Worm (Caenorhabditis elegans) whole organism, L1 larva: Measurements from ENCODE around the gene ska-3.

Experiments used
- C04F5.9 ChIP-seq: sonication (generic microtip); optimal IDR thresholded peaks from 2 replicates; lab custom pipeline; 2016; ENCODE audit warnings: missing genetic modification characterization, missing compliant biosample characterization
- C16A3.4 ChIP-seq: fragments of 150-350 bp; optimal IDR thresholded peaks from 2 replicates; lab custom pipeline; 2014; ENCODE audit warnings: missing biosample characterization, missing genetic modification characterization
- F16B12.6 ChIP-seq: fragments of 150-350 bp; optimal IDR thresholded peaks from 2 replicates; lab custom pipeline; 2014; ENCODE audit warnings: missing biosample characterization, missing genetic modification characterization
- Y116A8C.19 ChIP-seq: sonication (generic microtip); optimal IDR thresholded peaks from 2 replicates; lab custom pipeline; 2016; ENCODE audit warnings: missing compliant biosample characterization, missing genetic modification characterization, borderline replicate concordance
- aly-2 ChIP-seq: fragments of 150-350 bp; optimal IDR thresholded peaks from 2 replicates; lab custom pipeline; 2014; ENCODE audit warnings: missing biosample characterization, missing genetic modification characterization
- blmp-1 ChIP-seq: fragments of 150-350 bp; optimal IDR thresholded peaks from 2 replicates; lab custom pipeline; 2014; ENCODE audit warnings: missing biosample characterization, missing genetic modification characterization
- ceh-82 ChIP-seq, 3 experiments: fragments of 150-350 bp in 1 of 3; sonication (generic microtip) in 2 of 3; optimal IDR thresholded peaks; 2 replicates each; lab custom pipeline; 2014 to 2017; ENCODE audit warnings: missing biosample characterization in 3 of 3, missing genetic modification characterization in 3 of 3
- dpl-1 ChIP-seq, 3 experiments: fragments of 150-350 bp in 2 of 3; sonication (generic microtip) in 1 of 3; optimal IDR thresholded peaks; 2 replicates each; lab custom pipeline; 2014 to 2017; ENCODE audit warnings: missing biosample characterization in 3 of 3, missing genetic modification characterization in 3 of 3, missing genetic modification reagents in 3 of 3
- efl-1 ChIP-seq, 4 experiments: fragments of 150-350 bp; optimal IDR thresholded peaks in 3 of 4; peaks in 1 of 4; 1 replicate in 1 of 4; 2 replicates in 3 of 4; lab custom pipeline; 2014; ENCODE audit warnings: missing biosample characterization in 2 of 4, missing genetic modification characterization in 2 of 4, missing genetic modification reagents in 2 of 4
- elt-3 ChIP-seq, 6 experiments: fragments of 150-350 bp in 1 of 6; sonication (generic microtip); optimal IDR thresholded peaks; 2 replicates each; lab custom pipeline; 2017 to 2018; ENCODE audit warnings: missing biosample characterization in 6 of 6, missing genetic modification characterization in 6 of 6, inconsistent platforms in 1 of 6
- ets-5 ChIP-seq: fragments of 200-800 bp; sonication (Bioruptor generic); IDR thresholded peaks from 2 replicates; pipeline ENCODE4 v1.3.6; 2022; ENCODE audit warnings: missing genetic modification characterization, missing compliant biosample characterization
- fkh-10 ChIP-seq: sonication (generic microtip); optimal IDR thresholded peaks from 2 replicates; lab custom pipeline; 2017; ENCODE audit warnings: missing biosample characterization, missing genetic modification reagents, missing genetic modification characterization
- fkh-4 ChIP-seq: sonication (generic microtip); optimal IDR thresholded peaks from 2 replicates; lab custom pipeline; 2016; ENCODE audit warnings: missing compliant biosample characterization, missing genetic modification characterization, borderline replicate concordance
- fkh-8 ChIP-seq: sonication (generic microtip); optimal IDR thresholded peaks from 2 replicates; lab custom pipeline; 2016; ENCODE audit warnings: mild to moderate bottlenecking, missing genetic modification characterization, missing compliant biosample characterization
- fos-1 ChIP-seq: fragments of 150-350 bp; optimal IDR thresholded peaks from 2 replicates; lab custom pipeline; 2014; ENCODE audit warnings: missing biosample characterization, missing genetic modification characterization
- grh-1 ChIP-seq: fragments of 200-800 bp; sonication (Bioruptor generic); IDR thresholded peaks from 2 replicates; pipeline ENCODE4 v1.3.6; 2022; ENCODE audit warnings: missing genetic modification reagents, missing genetic modification characterization, missing compliant biosample characterization
- hpl-2 ChIP-seq: fragments of 150-350 bp; optimal IDR thresholded peaks from 2 replicates; lab custom pipeline; 2014; ENCODE audit warnings: missing biosample characterization, missing genetic modification reagents, missing genetic modification characterization
- irx-1 ChIP-seq: sonication (generic microtip); optimal IDR thresholded peaks from 2 replicates; lab custom pipeline; 2016; ENCODE audit warnings: missing genetic modification characterization, missing compliant biosample characterization
- isw-1 ChIP-seq: fragments of 200-800 bp; sonication (Bioruptor generic); IDR thresholded peaks from 2 replicates; pipeline ENCODE4 v1.3.6; 2022; ENCODE audit warnings: missing genetic modification characterization, missing compliant biosample characterization
- lin-13 ChIP-seq: fragments of 150-350 bp; optimal IDR thresholded peaks from 2 replicates; lab custom pipeline; 2014; ENCODE audit warnings: missing biosample characterization, missing genetic modification reagents, missing genetic modification characterization
- lin-14 ChIP-seq: fragments of 200-800 bp; sonication (Bioruptor generic); optimal IDR thresholded peaks from 2 replicates; lab custom pipeline; 2018; ENCODE audit warnings: mild to moderate bottlenecking, missing genetic modification characterization, moderate library complexity, missing compliant biosample characterization
- lin-35 ChIP-seq, 2 experiments: fragments of 150-350 bp; optimal IDR thresholded peaks; 2 replicates each; lab custom pipeline; 2014; ENCODE audit warnings: missing biosample characterization in 2 of 2, missing genetic modification characterization in 2 of 2, missing genetic modification reagents in 2 of 2
- lsy-2 ChIP-seq, 2 experiments: fragments of 150-350 bp; optimal IDR thresholded peaks; 2 replicates each; lab custom pipeline; 2014; ENCODE audit warnings: missing biosample characterization in 2 of 2, missing genetic modification characterization in 2 of 2
- mdl-1 ChIP-seq, 2 experiments: fragments of 150-350 bp; optimal IDR thresholded peaks; 2 replicates each; lab custom pipeline; 2014 to 2017; ENCODE audit warnings: missing biosample characterization in 2 of 2, missing genetic modification characterization in 2 of 2, inconsistent platforms in 1 of 2
- mep-1 ChIP-seq: fragments of 150-350 bp; optimal IDR thresholded peaks from 2 replicates; lab custom pipeline; 2014; ENCODE audit warnings: missing biosample characterization, missing genetic modification characterization
- nhr-12 ChIP-seq: sonication (generic microtip); optimal IDR thresholded peaks from 2 replicates; lab custom pipeline; 2017; ENCODE audit warnings: missing biosample characterization, missing genetic modification characterization
- nhr-19 ChIP-seq: fragments of 200-800 bp; sonication (Bioruptor generic); conservative IDR thresholded peaks from 2 replicates; pipeline ENCODE4 v1.3.6; 2022; ENCODE audit warnings: missing genetic modification characterization, missing compliant biosample characterization
- nhr-20 ChIP-seq: sonication (generic microtip); optimal IDR thresholded peaks from 2 replicates; lab custom pipeline; 2016; ENCODE audit warnings: mild to moderate bottlenecking, missing genetic modification characterization, missing compliant biosample characterization
- nhr-47 ChIP-seq: sonication (generic microtip); optimal IDR thresholded peaks from 2 replicates; lab custom pipeline; 2016; ENCODE audit warnings: mild to moderate bottlenecking, missing genetic modification characterization, moderate library complexity, missing compliant biosample characterization
- nhr-71 ChIP-seq: sonication (generic microtip); optimal IDR thresholded peaks from 2 replicates; lab custom pipeline; 2016; ENCODE audit warnings: mild to moderate bottlenecking, missing genetic modification characterization, moderate library complexity, missing compliant biosample characterization
- nhr-77 ChIP-seq: fragments of 150-350 bp; optimal IDR thresholded peaks from 2 replicates; lab custom pipeline; 2014; ENCODE audit warnings: missing biosample characterization, missing genetic modification characterization
- nhr-84 ChIP-seq: sonication (generic microtip); optimal IDR thresholded peaks from 2 replicates; lab custom pipeline; 2017; ENCODE audit warnings: missing biosample characterization, missing genetic modification characterization
- nhr-85 ChIP-seq: sonication (generic microtip); peaks from one replicate; lab custom pipeline; 2016; ENCODE audit warnings: missing genetic modification characterization, inconsistent platforms, missing compliant biosample characterization
- pax-3 ChIP-seq: fragments of 200-800 bp; sonication (Bioruptor generic); optimal IDR thresholded peaks from 2 replicates; lab custom pipeline; 2018; ENCODE audit warnings: mild to moderate bottlenecking, missing genetic modification characterization, moderate library complexity, missing compliant biosample characterization
- rnt-1 ChIP-seq: sonication (generic microtip); optimal IDR thresholded peaks from 2 replicates; lab custom pipeline; 2016; ENCODE audit warnings: mild to moderate bottlenecking, missing genetic modification characterization, moderate library complexity, missing compliant biosample characterization
- skn-1 ChIP-seq: fragments of 150-350 bp; optimal IDR thresholded peaks from 2 replicates; lab custom pipeline; 2014; ENCODE audit warnings: missing biosample characterization, missing genetic modification characterization
- snpc-4 ChIP-seq: fragments of 150-350 bp; optimal IDR thresholded peaks from 2 replicates; lab custom pipeline; 2014; ENCODE audit warnings: missing biosample characterization, missing genetic modification characterization
- snu-23 ChIP-seq: sonication (generic microtip); optimal IDR thresholded peaks from 2 replicates; lab custom pipeline; 2016; ENCODE audit warnings: missing genetic modification characterization, missing compliant biosample characterization
- sox-4 ChIP-seq: sonication (generic microtip); optimal IDR thresholded peaks from 2 replicates; lab custom pipeline; 2016; ENCODE audit warnings: missing genetic modification characterization, missing compliant biosample characterization
- sup-37 ChIP-seq: fragments of 200-800 bp; sonication (Bioruptor generic); optimal IDR thresholded peaks from 2 replicates; lab custom pipeline; 2018; ENCODE audit warnings: mild to moderate bottlenecking, missing genetic modification characterization, missing compliant biosample characterization
- swsn-7 ChIP-seq: sonication (generic microtip); optimal IDR thresholded peaks from 2 replicates; lab custom pipeline; 2016; ENCODE audit warnings: missing genetic modification characterization, missing compliant biosample characterization
- tbx-2 ChIP-seq: sonication (generic microtip); optimal IDR thresholded peaks from 2 replicates; lab custom pipeline; 2016; ENCODE audit warnings: missing genetic modification characterization, missing compliant biosample characterization
- tlp-1 ChIP-seq: fragments of 150-350 bp; optimal IDR thresholded peaks from 2 replicates; lab custom pipeline; 2014; ENCODE audit warnings: missing biosample characterization, missing genetic modification characterization
- unc-130 ChIP-seq: fragments of 150-350 bp; optimal IDR thresholded peaks from 2 replicates; lab custom pipeline; 2017; ENCODE audit warnings: missing biosample characterization, missing genetic modification characterization, inconsistent platforms
- unc-86 ChIP-seq: sonication (generic microtip); optimal IDR thresholded peaks from 2 replicates; lab custom pipeline; 2016; ENCODE audit warnings: missing genetic modification characterization, missing compliant biosample characterization
- unc-98 ChIP-seq: fragments of 200-800 bp; sonication (Bioruptor generic); IDR thresholded peaks from 2 replicates; pipeline ENCODE4 v1.3.6; 2022; ENCODE audit warnings: missing genetic modification characterization, missing compliant biosample characterization
- xbp-1 ChIP-seq: sonication (generic microtip); optimal IDR thresholded peaks from 2 replicates; lab custom pipeline; 2016; ENCODE audit warnings: missing genetic modification characterization, missing compliant biosample characterization
- zip-4 ChIP-seq: fragments of 200-800 bp; sonication (Bioruptor generic); optimal IDR thresholded peaks from 2 replicates; lab custom pipeline; 2018; ENCODE audit warnings: mild to moderate bottlenecking, missing genetic modification characterization, moderate library complexity, missing compliant biosample characterization
- ztf-11 ChIP-seq, 2 experiments: sonication (generic microtip); optimal IDR thresholded peaks; 2 replicates each; lab custom pipeline; 2016 to 2017; ENCODE audit warnings: missing genetic modification characterization in 2 of 2, missing biosample characterization in 1 of 2, missing compliant biosample characterization in 1 of 2

ska-3 gene

DNA sequence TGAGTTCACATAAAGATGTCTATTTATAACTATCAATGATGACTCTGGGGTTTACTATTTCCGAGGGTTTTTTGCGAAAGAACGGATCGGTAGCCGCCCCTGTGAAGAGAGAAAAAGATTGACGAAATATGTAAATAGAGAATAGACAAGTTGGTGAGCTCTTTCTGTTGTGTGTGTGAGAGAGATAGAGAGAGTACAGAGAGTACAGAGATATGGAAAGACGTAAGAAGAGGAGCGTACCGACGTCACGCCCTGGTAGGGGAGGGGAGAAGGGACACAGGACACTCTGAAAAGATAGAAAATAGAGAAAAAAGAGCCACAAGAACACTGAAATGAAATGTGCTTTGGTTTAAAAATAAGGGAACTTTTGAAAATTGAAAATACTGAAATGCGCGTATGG lies 9.4 kb upstream of the ska-3 start:
- TF ChIP-seq mep-1 (tag; lab: Kevin White, UChicago): peak; percentile 55
- no peak for TF ChIP-seq Y116A8C.19 (tag; lab: Kevin White, UChicago)
- peak in 2 of 3 experiments; percentile 47 to 64 for TF ChIP-seq ceh-82 (tag; optimal IDR thresholded peaks at IDR 0.05; lab: Kevin White, UChicago)
- peak; percentile 74 for TF ChIP-seq lin-14
- peak in 1 of 3 experiments; percentile 32 for TF ChIP-seq dpl-1 (GFP tag; optimal IDR thresholded peaks at IDR 0.05; lab: Kevin White, UChicago)
- peak; percentile 16 for TF ChIP-seq nhr-19 (GFP tag; lab: Robert Waterston, UW)
- peak; percentile 5 for TF ChIP-seq fkh-10 (GFP tag; lab: Kevin White, UChicago)
- TF ChIP-seq nhr-85 (tag; lab: Kevin White, UChicago): no peak
- TF ChIP-seq sup-37: no peak
- TF ChIP-seq C16A3.4 (tag; lab: Kevin White, UChicago): peak; percentile 12
- peak; percentile 55 for TF ChIP-seq snu-23 (GFP tag; lab: Kevin White, UChicago)
- 0 out of 2 replicates have a peak, but pooled peaks have one; percentile 7 for TF ChIP-seq isw-1 (GFP tag; lab: Robert Waterston, UW)
- TF ChIP-seq sox-4 (tag; lab: Kevin White, UChicago): no peak
- TF ChIP-seq irx-1 (tag; lab: Kevin White, UChicago): no peak
- no peak for TF ChIP-seq fkh-4 (tag; lab: Kevin White, UChicago)
- TF ChIP-seq tbx-2: peak; percentile 42
- no peak for TF ChIP-seq nhr-84 (tag; lab: Kevin White, UChicago)
- TF ChIP-seq aly-2 (tag; lab: Kevin White, UChicago): no peak
- TF ChIP-seq rnt-1 (tag; lab: Kevin White, UChicago): peak; percentile 43
- no peak for TF ChIP-seq ets-5 (GFP tag; lab: Robert Waterston, UW)
- no peak for TF ChIP-seq unc-98 (GFP tag; lab: Robert Waterston, UW)
- peak; percentile 35 for TF ChIP-seq skn-1 (tag; lab: Kevin White, UChicago)
- TF ChIP-seq F16B12.6 (tag; lab: Kevin White, UChicago): no peak
- no peak for TF ChIP-seq tlp-1
- no peak for TF ChIP-seq grh-1 (GFP tag; lab: Robert Waterston, UW)
- TF ChIP-seq lin-35 (GFP tag; optimal IDR thresholded peaks at IDR 0.05; lab: Kevin White, UChicago): peak in 1 of 2 experiments; percentile 54
- TF ChIP-seq unc-86: peak; percentile 7
- peak; percentile 34 for TF ChIP-seq nhr-20 (tag; lab: Kevin White, UChicago)
- no peak for TF ChIP-seq unc-130 (tag; lab: Kevin White, UChicago)
- TF ChIP-seq hpl-2: no peak
- peak; percentile 49 for TF ChIP-seq nhr-47
- TF ChIP-seq nhr-77 (tag; lab: Kevin White, UChicago): peak; percentile 47
- peak; percentile 41 for TF ChIP-seq fkh-8 (tag; lab: Kevin White, UChicago)
- TF ChIP-seq xbp-1 (tag; lab: Kevin White, UChicago): peak; percentile 13
- no peak for TF ChIP-seq zip-4
- no peak for TF ChIP-seq elt-3 (tag; optimal IDR thresholded peaks at IDR 0.05; lab: Kevin White, UChicago)
- TF ChIP-seq ztf-11 (tag; optimal IDR thresholded peaks at IDR 0.05; lab: Kevin White, UChicago): peak in 1 of 2 experiments; percentile 30
- TF ChIP-seq efl-1 (optimal IDR thresholded peaks at IDR 0.05; lab: Kevin White, UChicago): peak; percentile 29 to 30
- no peak for TF ChIP-seq efl-1 (GFP tag; optimal IDR thresholded peaks at IDR 0.05 in 1 of 2; lab: Kevin White, UChicago)
- peak; percentile 47 for TF ChIP-seq swsn-7
- no peak for TF ChIP-seq blmp-1 (tag; lab: Kevin White, UChicago)
- peak; percentile 22 to 67 for TF ChIP-seq lsy-2 (tag; optimal IDR thresholded peaks at IDR 0.05; lab: Kevin White, UChicago)
- peak; percentile 1 for TF ChIP-seq snpc-4 (tag; lab: Kevin White, UChicago)
- no peak for TF ChIP-seq lin-13 (GFP tag; lab: Kevin White, UChicago)
- no peak for TF ChIP-seq nhr-12 (tag; lab: Kevin White, UChicago)
- TF ChIP-seq pax-3 (tag; lab: Kevin White, UChicago): no peak
- peak in 1 of 2 experiments; percentile 19 for TF ChIP-seq mdl-1 (tag; optimal IDR thresholded peaks at IDR 0.05; lab: Kevin White, UChicago)
- peak; percentile 64 for TF ChIP-seq nhr-71 (tag; lab: Kevin White, UChicago)
- TF ChIP-seq C04F5.9 (tag; lab: Kevin White, UChicago): no peak
- peak; percentile 33 for TF ChIP-seq fos-1 (tag; lab: Kevin White, UChicago)
- TF ChIP-seq, all 84 proteins: peak for 27
